Fruit fly (Drosophila melanogaster) whole organism, embryonic: ENCODE data around the gene CG1309.

Source experiments
- CG10147 ChIP-seq: fragments of 200-800 bp; sonication (Bioruptor generic); optimal IDR thresholded peaks from 2 replicates; lab custom pipeline; 2019; ENCODE audit warnings: missing biosample characterization, mild to moderate bottlenecking, missing genetic modification characterization, moderate library complexity
- CG10654 ChIP-seq: fragments of 200-800 bp; sonication (Bioruptor generic); optimal IDR thresholded peaks from 2 replicates; lab custom pipeline; 2016; ENCODE audit warnings: missing biosample characterization, missing genetic modification characterization
- CG11093 ChIP-seq: fragments of 200-800 bp; sonication (Bioruptor generic); IDR thresholded peaks from 3 replicates; pipeline ENCODE4 v1.3.6; 2022; ENCODE audit warnings: missing biosample characterization, missing genetic modification characterization
- CG11695 ChIP-seq: fragments of 200-800 bp; sonication (Bioruptor generic); IDR thresholded peaks from 3 replicates; pipeline ENCODE4 v1.3.6; 2022; ENCODE audit warnings: missing biosample characterization, missing genetic modification characterization
- CG12659 ChIP-seq: fragments of 200-800 bp; sonication (Bioruptor generic); optimal IDR thresholded peaks from 3 replicates; lab custom pipeline; 2017; ENCODE audit warnings: mild to moderate bottlenecking, missing biosample characterization, missing genetic modification reagents, missing genetic modification characterization
- CG17186 ChIP-seq: fragments of 200-800 bp; sonication (Bioruptor generic); optimal IDR thresholded peaks from 3 replicates; lab custom pipeline; 2017; ENCODE audit warnings: missing biosample characterization, missing genetic modification reagents, missing genetic modification characterization
- CG17328 ChIP-seq: fragments of 200-800 bp; sonication (Bioruptor generic); IDR thresholded peaks from 2 replicates; pipeline ENCODE4 v1.3.6; 2022; ENCODE audit warnings: missing biosample characterization, missing genetic modification characterization
- CG18476 ChIP-seq: fragments of 200-800 bp; sonication (Bioruptor generic); optimal IDR thresholded peaks from 2 replicates; lab custom pipeline; 2016; ENCODE audit warnings: missing biosample characterization, mild to moderate bottlenecking, missing genetic modification characterization
- CG18599 ChIP-seq: fragments of 200-800 bp; sonication (Bioruptor generic); optimal IDR thresholded peaks from 3 replicates; lab custom pipeline; 2017; ENCODE audit warnings: missing biosample characterization, missing genetic modification characterization, mild to moderate bottlenecking, moderate library complexity, missing genetic modification reagents
- CG18764 ChIP-seq: fragments of 200-800 bp; sonication (Bioruptor generic); optimal IDR thresholded peaks from 3 replicates; lab custom pipeline; 2016; ENCODE audit warnings: missing biosample characterization, missing genetic modification characterization
- CG2129 ChIP-seq: fragments of 200-800 bp; sonication (Bioruptor generic); IDR thresholded peaks from 2 replicates; pipeline ENCODE4 v1.3.6; 2022; ENCODE audit warnings: missing biosample characterization, missing genetic modification characterization; ENCODE audit not compliant: partially characterized antibody
- CG31224 ChIP-seq: fragments of 200-800 bp; sonication (Bioruptor generic); IDR thresholded peaks from 2 replicates; pipeline ENCODE4 v1.3.6; 2022; ENCODE audit warnings: missing biosample characterization, missing genetic modification characterization
- CG3281 ChIP-seq: fragments of 200-800 bp; sonication (Bioruptor generic); optimal IDR thresholded peaks from 3 replicates; lab custom pipeline; 2017; ENCODE audit warnings: missing biosample characterization, mild to moderate bottlenecking, missing genetic modification characterization
- CG3726 ChIP-seq: fragments of 200-800 bp; sonication (Bioruptor generic); IDR thresholded peaks from 3 replicates; pipeline ENCODE4, ENCODE4 v1.3.6; 2022; ENCODE audit warnings: missing biosample characterization, missing genetic modification characterization
- CG4282 ChIP-seq: fragments of 200-800 bp; sonication (Bioruptor generic); optimal IDR thresholded peaks from 2 replicates; lab custom pipeline; 2016; ENCODE audit warnings: missing biosample characterization, missing genetic modification characterization
- CG4820 ChIP-seq: fragments of 200-800 bp; sonication (Bioruptor generic); optimal IDR thresholded peaks from 3 replicates; lab custom pipeline; 2016; ENCODE audit warnings: missing biosample characterization, missing genetic modification characterization
- CG5180 ChIP-seq: fragments of 200-800 bp; sonication (Bioruptor generic); optimal IDR thresholded peaks from 3 replicates; lab custom pipeline; 2017; ENCODE audit warnings: missing biosample characterization, missing genetic modification characterization, mild to moderate bottlenecking, moderate library complexity, missing genetic modification reagents
- CG6254 ChIP-seq: fragments of 200-800 bp; sonication (Bioruptor generic); optimal IDR thresholded peaks from 3 replicates; lab custom pipeline; 2017; ENCODE audit warnings: mild to moderate bottlenecking, missing biosample characterization, missing genetic modification reagents, missing genetic modification characterization
- CG8089 ChIP-seq: fragments of 200-800 bp; sonication (Bioruptor generic); optimal IDR thresholded peaks from 3 replicates; lab custom pipeline; 2016; ENCODE audit warnings: missing biosample characterization, missing genetic modification characterization
- CG8388 ChIP-seq: fragments of 200-800 bp; sonication (Bioruptor generic); optimal IDR thresholded peaks from 2 replicates; lab custom pipeline; 2019; ENCODE audit warnings: missing biosample characterization, mild to moderate bottlenecking, missing genetic modification characterization, moderate library complexity
- CG8765 ChIP-seq: fragments of 200-800 bp; sonication (Bioruptor generic); IDR thresholded peaks from 2 replicates; pipeline ENCODE4 v1.3.6; 2022; ENCODE audit warnings: missing biosample characterization, missing genetic modification characterization
- CG8944 ChIP-seq: fragments of 200-800 bp; sonication (Bioruptor generic); optimal IDR thresholded peaks from 3 replicates; lab custom pipeline; 2016; ENCODE audit warnings: missing biosample characterization, missing genetic modification characterization
- CoRest ChIP-seq: fragments of 200-800 bp; sonication (Bioruptor generic); optimal IDR thresholded peaks from 3 replicates; lab custom pipeline; 2018; ENCODE audit warnings: missing biosample characterization, mild to moderate bottlenecking, missing genetic modification characterization, moderate library complexity
- D ChIP-seq, 2 experiments: fragments of 200-800 bp in 1 of 2; fragments of >200 bp in 1 of 2; sonication (Bioruptor generic) in 1 of 2; optimal IDR thresholded peaks; 2 replicates in 1 of 2; 3 replicates in 1 of 2; lab custom pipeline; 2017; ENCODE audit warnings: mild to moderate bottlenecking in 1 of 2, missing biosample characterization in 1 of 2, missing genetic modification characterization in 1 of 2, missing genetic modification reagents in 1 of 2
- Dad ChIP-seq: fragments of 200-800 bp; sonication (Bioruptor generic); optimal IDR thresholded peaks from 3 replicates; lab custom pipeline; 2016; ENCODE audit warnings: missing biosample characterization, missing genetic modification characterization
- Dip3 ChIP-seq: fragments of 200-800 bp; sonication (Bioruptor generic); optimal IDR thresholded peaks from 3 replicates; lab custom pipeline; 2016; ENCODE audit warnings: missing biosample characterization, missing genetic modification characterization
- Dp ChIP-seq: fragments of 200-800 bp; sonication (Bioruptor generic); optimal IDR thresholded peaks from 2 replicates; lab custom pipeline; 2018; ENCODE audit warnings: missing biosample characterization, mild to moderate bottlenecking, missing genetic modification characterization, moderate library complexity
- ERR ChIP-seq: fragments of 200-800 bp; sonication (Bioruptor generic); optimal IDR thresholded peaks from 2 replicates; lab custom pipeline; 2016; ENCODE audit warnings: missing biosample characterization, missing genetic modification characterization
- Eip74EF ChIP-seq, 2 experiments: fragments of 200-800 bp in 1 of 2; fragments of >200 bp in 1 of 2; sonication (Bioruptor generic) in 1 of 2; optimal IDR thresholded peaks; 2 replicates each; lab custom pipeline; 2017 to 2019; ENCODE audit warnings: missing biosample characterization in 2 of 2, missing genetic modification characterization in 2 of 2, mild to moderate bottlenecking in 1 of 2, moderate library complexity in 1 of 2
- HmgD ChIP-seq: fragments of 200-800 bp; sonication (Bioruptor generic); optimal IDR thresholded peaks from 3 replicates; lab custom pipeline; 2016; ENCODE audit warnings: missing biosample characterization, missing genetic modification characterization
- Lim3 ChIP-seq: fragments of 200-800 bp; sonication (Bioruptor generic); IDR thresholded peaks from 2 replicates; pipeline ENCODE4 v1.3.6; 2022; ENCODE audit warnings: missing biosample characterization, missing genetic modification characterization
- Mrtf ChIP-seq: fragments of 200-800 bp; sonication (Bioruptor generic); IDR thresholded peaks from 3 replicates; pipeline ENCODE4 v1.3.6; 2022; ENCODE audit warnings: missing biosample characterization, missing genetic modification characterization
- Myb ChIP-seq: fragments of 200-800 bp; sonication (Bioruptor generic); optimal IDR thresholded peaks from 2 replicates; lab custom pipeline; 2016; ENCODE audit warnings: missing biosample characterization, missing genetic modification characterization
- Neu2 ChIP-seq: fragments of 200-800 bp; sonication (Bioruptor generic); optimal IDR thresholded peaks from 3 replicates; lab custom pipeline; 2016; ENCODE audit warnings: missing biosample characterization, missing genetic modification characterization, borderline replicate concordance
- Pdp1 ChIP-seq, 2 experiments: fragments of 200-800 bp; sonication (Bioruptor generic); optimal IDR thresholded peaks; 3 replicates each; lab custom pipeline; 2016; ENCODE audit warnings: missing biosample characterization in 2 of 2, missing genetic modification characterization in 2 of 2, mild to moderate bottlenecking in 1 of 2, moderate library complexity in 1 of 2
- ash1 ChIP-seq: fragments of 200-800 bp; sonication (Bioruptor generic); optimal IDR thresholded peaks from 2 replicates; lab custom pipeline; 2018; ENCODE audit warnings: missing biosample characterization, mild to moderate bottlenecking, missing genetic modification characterization
- dmrt99B ChIP-seq: fragments of 200-800 bp; sonication (Bioruptor generic); optimal IDR thresholded peaks from 2 replicates; lab custom pipeline; 2018; ENCODE audit warnings: missing biosample characterization, mild to moderate bottlenecking, missing genetic modification characterization, moderate library complexity
- eve ChIP-seq, 2 experiments: fragments of >200 bp; optimal IDR thresholded peaks; 2 replicates each; lab custom pipeline; 2017; ENCODE audit warnings: missing biosample characterization in 2 of 2, missing genetic modification characterization in 2 of 2
- ewg ChIP-seq: fragments of 200-800 bp; sonication (Bioruptor generic); optimal IDR thresholded peaks from 3 replicates; lab custom pipeline; 2017; ENCODE audit warnings: mild to moderate bottlenecking, missing biosample characterization, missing genetic modification reagents, missing genetic modification characterization
- gce ChIP-seq: fragments of 200-800 bp; sonication (Bioruptor generic); IDR thresholded peaks from 3 replicates; pipeline ENCODE4 v1.3.6; 2022; ENCODE audit warnings: missing biosample characterization, missing genetic modification characterization
- gem ChIP-seq: fragments of 200-800 bp; sonication (Bioruptor generic); optimal IDR thresholded peaks from 2 replicates; lab custom pipeline; 2019; ENCODE audit warnings: missing biosample characterization, mild to moderate bottlenecking, missing genetic modification characterization, moderate library complexity
- gt ChIP-seq: fragments of 200-800 bp; sonication (Bioruptor generic); IDR thresholded peaks from 2 replicates; pipeline ENCODE4 v1.3.6; 2022; ENCODE audit warnings: missing biosample characterization, missing genetic modification characterization
- nau ChIP-seq: fragments of 200-800 bp; sonication (Bioruptor generic); optimal IDR thresholded peaks from 3 replicates; lab custom pipeline; 2017; ENCODE audit warnings: missing biosample characterization, mild to moderate bottlenecking, missing genetic modification characterization, missing genetic modification reagents
- pzg ChIP-seq: fragments of 200-800 bp; sonication (Bioruptor generic); optimal IDR thresholded peaks from 3 replicates; lab custom pipeline; 2018; ENCODE audit warnings: missing biosample characterization, mild to moderate bottlenecking, missing genetic modification characterization, moderate library complexity
- ro ChIP-seq: fragments of 200-800 bp; sonication (Bioruptor generic); IDR thresholded peaks from 2 replicates; pipeline ENCODE4 v1.3.6; 2022; ENCODE audit warnings: missing biosample characterization, missing genetic modification characterization
- shn ChIP-seq: fragments of 200-800 bp; sonication (Bioruptor generic); optimal IDR thresholded peaks from 3 replicates; lab custom pipeline; 2016; ENCODE audit warnings: missing biosample characterization, missing genetic modification characterization
- sima ChIP-seq: fragments of 200-800 bp; sonication (Bioruptor generic); optimal IDR thresholded peaks from 2 replicates; lab custom pipeline; 2016; ENCODE audit warnings: missing biosample characterization, missing genetic modification characterization
- so ChIP-seq: fragments of 200-800 bp; sonication (Bioruptor generic); IDR thresholded peaks from 3 replicates; pipeline ENCODE4 v1.3.6; 2022; ENCODE audit warnings: missing biosample characterization, missing genetic modification characterization
- tio ChIP-seq: fragments of 200-800 bp; sonication (Bioruptor generic); optimal IDR thresholded peaks from 2 replicates; lab custom pipeline; 2017; ENCODE audit warnings: missing biosample characterization, missing genetic modification characterization, inconsistent platforms
- vvl ChIP-seq: fragments of 200-800 bp; sonication (Bioruptor generic); IDR thresholded peaks from 2 replicates; pipeline ENCODE4 v1.3.6; 2022; ENCODE audit warnings: missing biosample characterization, missing genetic modification characterization
- wor ChIP-seq: fragments of 200-800 bp; sonication (Bioruptor generic); IDR thresholded peaks from 2 replicates; pipeline ENCODE4 v1.3.6; 2022; ENCODE audit warnings: missing biosample characterization, missing genetic modification characterization

The CG1309 gene

dm6 chr3L:4242428-4242827 is 16.8 kb upstream of the CG1309 start, which contains the start of gene pav (continued):
- TF ChIP-seq gce (GFP tag; lab: Robert Waterston, UW) (no peak), CG3281 (GFP tag; lab: Kevin White, UChicago) (no peak), CG3726 (GFP tag; lab: Robert Waterston, UW) (no peak), CG6254 (GFP tag; lab: Kevin White, UChicago) (no peak), nau (GFP tag; lab: Kevin White, UChicago) (no peak), Mrtf (GFP tag; lab: Robert Waterston, UW) (no peak), wor (no peak), vvl (GFP tag; lab: Robert Waterston, UW) (peak; percentile 70), gem (tag; lab: Kevin White, UChicago) (no peak), HmgD (GFP tag; lab: Kevin White, UChicago) (no peak), CG2129 (no peak), Dad (GFP tag; lab: Kevin White, UChicago) (no peak), CG18599 (GFP tag; lab: Kevin White, UChicago) (no peak), ewg (GFP tag; lab: Kevin White, UChicago) (no peak), Dp (peak; percentile 92), CoRest (tag; lab: Kevin White, UChicago) (peak; percentile 70), pzg (GFP tag; lab: Kevin White, UChicago) (peak; percentile 77), CG10654 (GFP tag; lab: Kevin White, UChicago) (no peak), CG4282 (GFP tag; lab: Kevin White, UChicago) (no peak), eve (GFP tag; optimal IDR thresholded peaks at IDR 0.05; lab: Kevin White, UChicago) (no peak), Pdp1 (GFP tag; optimal IDR thresholded peaks at IDR 0.05; lab: Kevin White, UChicago) (no peak), CG17186 (GFP tag; lab: Kevin White, UChicago) (no peak), CG4820 (GFP tag; lab: Kevin White, UChicago) (no peak), CG5180 (no peak), tio (GFP tag; lab: Kevin White, UChicago) (no peak), CG12659 (GFP tag; lab: Kevin White, UChicago) (no peak), Lim3 (GFP tag; lab: Robert Waterston, UW) (no peak), Eip74EF (GFP tag; optimal IDR thresholded peaks at IDR 0.05; lab: Kevin White, UChicago) (no peak), shn (GFP tag; lab: Kevin White, UChicago) (no peak), CG8388 (GFP tag; lab: Kevin White, UChicago) (no peak), D (optimal IDR thresholded peaks at IDR 0.05; lab: Kevin White, UChicago) (no peak), D (GFP tag; optimal IDR thresholded peaks at IDR 0.05; lab: Kevin White, UChicago) (no peak), CG8089 (GFP tag; lab: Kevin White, UChicago) (no peak), CG18764 (GFP tag; lab: Kevin White, UChicago) (no peak), Dip3 (no peak), ash1 (GFP tag; lab: Kevin White, UChicago) (no peak), gt (no peak), CG31224 (no peak), CG17328 (GFP tag; lab: Robert Waterston, UW) (no peak), CG11695 (peak; percentile 80), CG18476 (GFP tag; lab: Kevin White, UChicago) (peak; percentile 16), dmrt99B (tag; lab: Kevin White, UChicago) (no peak), ro (GFP tag; lab: Robert Waterston, UW) (no peak), Myb (GFP tag; lab: Kevin White, UChicago) (peak; percentile 39), CG10147 (GFP tag; lab: Kevin White, UChicago) (no peak), CG11093 (GFP tag; lab: Robert Waterston, UW) (no peak), sima (GFP tag; lab: Kevin White, UChicago) (no peak), Neu2 (GFP tag; lab: Kevin White, UChicago) (no peak), so (peak; percentile 47; the same call in 1 of the 3 replicates), CG8944 (GFP tag; lab: Kevin White, UChicago) (no peak), ERR (GFP tag; lab: Kevin White, UChicago) (no peak), CG8765 (GFP tag; lab: Robert Waterston, UW) (no peak)
